Fruit fly (Drosophila melanogaster) whole organism, prepupa: ENCODE data around the gene CG8840.

Experiments used
- CG32006 ChIP-seq: fragments of 200-800 bp; sonication (Bioruptor generic); optimal IDR thresholded peaks from 3 replicates; lab custom pipeline; 2017; ENCODE audit warnings: missing biosample characterization, mild to moderate bottlenecking, missing genetic modification characterization
- CG8319 ChIP-seq: fragments of 200-800 bp; sonication (Bioruptor generic); optimal IDR thresholded peaks from 3 replicates; lab custom pipeline; 2016; ENCODE audit warnings: missing biosample characterization, missing genetic modification characterization
- Eip75B ChIP-seq: fragments of 200-800 bp; sonication (Bioruptor generic); optimal IDR thresholded peaks from 3 replicates; lab custom pipeline; 2016; ENCODE audit warnings: missing biosample characterization, missing genetic modification characterization
- Smox ChIP-seq: fragments of 200-800 bp; sonication (Bioruptor generic); optimal IDR thresholded peaks from 3 replicates; lab custom pipeline; 2016; ENCODE audit warnings: missing biosample characterization, missing genetic modification characterization

dm6 chr2L:3387643-3388042, 22.7 kb upstream of the CG8840 start, which contains the start of gene Sfp23F:
- TF ChIP-seq Smox (GFP tag; lab: Kevin White, UChicago) (no peak), Eip75B (no peak), CG8319 (GFP tag; lab: Kevin White, UChicago) (no peak), CG32006 (no peak)
